Worm (Caenorhabditis elegans) whole organism, L4/young adult: ENCODE results near the gene let-756.

Source experiments
- dao-5 ChIP-seq: sonication (generic microtip); optimal IDR thresholded peaks from 2 replicates; lab custom pipeline; 2016; ENCODE audit warnings: missing genotype, missing genetic modification characterization, moderate library complexity, missing compliant biosample characterization
- him-1 ChIP-seq: sonication (generic microtip); optimal IDR thresholded peaks from 2 replicates; lab custom pipeline; 2016; ENCODE audit warnings: missing genotype, missing genetic modification reagents, missing genetic modification characterization, missing compliant biosample characterization

DNA sequence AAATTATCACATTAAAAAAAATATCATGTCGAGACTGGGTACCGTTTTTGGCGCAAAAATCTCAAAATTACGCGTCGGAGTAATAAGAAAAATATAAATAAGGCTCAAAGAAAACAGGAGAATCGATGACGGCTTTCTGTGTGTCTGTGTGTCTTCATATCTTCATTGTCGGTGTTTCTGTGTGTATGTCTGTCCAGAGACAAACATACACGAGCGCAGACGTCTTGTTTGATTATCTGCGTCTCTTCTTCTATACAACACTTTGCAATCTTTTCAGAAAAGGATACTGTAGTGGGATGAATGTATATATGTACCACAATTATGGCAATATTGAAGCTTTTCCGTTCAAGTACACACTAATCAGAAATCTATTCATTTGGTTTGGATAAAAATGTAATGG lies 37.4 kb downstream of the let-756 start, which contains the start of gene C05D11.13:
- TF ChIP-seq dao-5 (tag; lab: Kevin White, UChicago), result no peak
- no peak for TF ChIP-seq him-1 (tag; lab: Kevin White, UChicago)
